Worm (Caenorhabditis elegans): ENCODE data around the gene daf-18.
A peak's percentile ranks its signal among the peaks of the same experiment; 100 is the strongest.

Gene daf-18

ce11 chrIV:426597-426996, 1.6 kb upstream of the daf-18 start:
- TF ChIP-seq dao-5 (tag; optimal IDR thresholded peaks at IDR 0.05) = no peak
- TF ChIP-seq W03F9.2 (tag; optimal IDR thresholded peaks at IDR 0.05) = no peak
- TF ChIP-seq him-1 (tag; optimal IDR thresholded peaks at IDR 0.05) = no peak

ce11 chrIV:425995-426394, 1.0 kb upstream of the daf-18 start, which contains the start of gene garr-1:
Gene garr-1, plus strand, starts transcription at chrIV:426168.
- TF ChIP-seq W03F9.2 (tag; optimal IDR thresholded peaks at IDR 0.05) (no peak), him-1 (tag; optimal IDR thresholded peaks at IDR 0.05) (no peak)

DNA sequence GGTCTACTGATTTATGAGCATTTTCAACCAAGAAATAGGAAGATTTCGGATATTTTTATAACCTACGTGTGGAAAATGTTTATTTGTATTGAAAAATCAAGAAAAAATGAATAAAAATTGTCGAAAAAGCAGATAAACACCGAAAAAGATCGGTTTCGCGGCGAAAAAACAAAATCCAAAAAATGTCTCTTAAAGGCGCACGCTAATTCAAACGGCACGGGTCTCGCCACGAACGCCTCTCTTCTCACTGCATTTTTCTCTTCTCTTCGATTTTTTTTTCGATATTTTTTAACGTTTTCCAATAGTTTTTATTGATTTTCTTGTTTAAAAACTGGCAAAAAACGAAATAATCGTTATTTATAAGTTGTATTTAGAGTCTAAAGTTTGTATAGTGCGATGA, 569 bp upstream of the daf-18 start:
- TF ChIP-seq dao-5 (tag; optimal IDR thresholded peaks at IDR 0.05) (no peak), W03F9.2 (tag; optimal IDR thresholded peaks at IDR 0.05) (peak; percentile 67)

ce11 chrIV:422112-422511, 2.9 kb downstream of the daf-18 start:
- TF ChIP-seq him-1 (tag; optimal IDR thresholded peaks at IDR 0.05) = no peak
- TF ChIP-seq dao-5 (tag; optimal IDR thresholded peaks at IDR 0.05) = no peak
- TF ChIP-seq W03F9.2 (tag; optimal IDR thresholded peaks at IDR 0.05) = no peak

ce11 chrIV:420686-421085, 4.3 kb downstream of the daf-18 start:
- TF ChIP-seq dao-5 (tag; optimal IDR thresholded peaks at IDR 0.05) (no peak), him-1 (tag; optimal IDR thresholded peaks at IDR 0.05) (no peak), W03F9.2 (tag; optimal IDR thresholded peaks at IDR 0.05) (no peak)

- TF ChIP-seq W03F9.2 (tag; optimal IDR thresholded peaks at IDR 0.05) (no peak), him-1 (tag; optimal IDR thresholded peaks at IDR 0.05) (no peak), dao-5 (tag; optimal IDR thresholded peaks at IDR 0.05) (no peak)
Observed at ce11 chrIV:419674-420073, 5.3 kb downstream of the daf-18 start, which contains the start of gene eri-1. Gene eri-1, minus strand, starts transcription at chrIV:419958.

- TF ChIP-seq dao-5 (tag; optimal IDR thresholded peaks at IDR 0.05) (no peak), W03F9.2 (tag; optimal IDR thresholded peaks at IDR 0.05) (peak; percentile 45), him-1 (tag; optimal IDR thresholded peaks at IDR 0.05) (no peak)
Observed at ce11 chrIV:410420-410891, 14.5 kb downstream of the daf-18 start, which contains the start of gene T07A9.12. Gene T07A9.12, plus strand, starts transcription at chrIV:410867.

ce11 chrIV:409935-410334, 15.0 kb downstream of the daf-18 start, which contains the start of gene kgb-1:
Gene kgb-1, minus strand, starts transcription at chrIV:410035.
- TF ChIP-seq dao-5 (tag; optimal IDR thresholded peaks at IDR 0.05) (no peak), W03F9.2 (tag; optimal IDR thresholded peaks at IDR 0.05) (no peak), him-1 (tag; optimal IDR thresholded peaks at IDR 0.05) (no peak)

ce11 chrIV:408892-409291, 16.1 kb downstream of the daf-18 start:
- TF ChIP-seq dao-5 (tag; optimal IDR thresholded peaks at IDR 0.05) (no peak), W03F9.2 (tag; optimal IDR thresholded peaks at IDR 0.05) (no peak), him-1 (tag; optimal IDR thresholded peaks at IDR 0.05) (no peak)

DNA sequence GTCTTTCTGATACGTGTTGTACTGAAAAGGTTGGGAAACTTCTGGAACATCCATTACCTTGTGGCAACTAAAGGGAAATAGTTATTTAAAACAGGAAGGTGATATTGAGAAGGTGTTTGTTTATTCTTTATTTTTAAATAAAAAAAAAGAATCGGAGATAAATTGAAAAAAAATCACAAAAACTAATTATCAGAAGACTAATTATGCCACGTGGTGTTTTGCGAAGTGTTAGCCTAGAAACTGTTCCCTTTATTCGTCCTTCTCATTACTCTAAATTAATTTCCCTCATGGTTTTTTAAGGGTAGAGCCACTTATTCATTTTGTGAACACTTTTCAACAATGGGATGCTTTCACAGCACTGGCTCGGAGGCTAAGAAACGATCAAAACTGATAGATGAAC, 23.6 kb downstream of the daf-18 start, which contains the start of gene gpa-4:
Gene gpa-4, plus strand, starts transcription at position 301 of the 400 bp plus-strand sequence.
- TF ChIP-seq him-1 (tag; optimal IDR thresholded peaks at IDR 0.05) = no peak

ce11 chrIV:396373-396772, 28.6 kb downstream of the daf-18 start, which contains the start of gene rrp-8:
Gene rrp-8, plus strand, starts transcription at chrIV:396545.
- TF ChIP-seq W03F9.2 (tag; optimal IDR thresholded peaks at IDR 0.05) = no peak
- TF ChIP-seq dao-5 (tag; optimal IDR thresholded peaks at IDR 0.05) = no peak
- TF ChIP-seq him-1 (tag; optimal IDR thresholded peaks at IDR 0.05) = no peak

- TF ChIP-seq dao-5 (tag; optimal IDR thresholded peaks at IDR 0.05) (no peak), W03F9.2 (tag; optimal IDR thresholded peaks at IDR 0.05) (peak; percentile 68), him-1 (tag; optimal IDR thresholded peaks at IDR 0.05) (no peak)
Observed at ce11 chrIV:393409-393930, 31.5 kb downstream of the daf-18 start, which contains the start of the genes T07A9.15 and nog-1. Gene T07A9.15, minus strand, starts transcription at chrIV:393546. Gene nog-1, plus strand, starts transcription at chrIV:393880.

- peak; percentile 96 for TF ChIP-seq W03F9.2 (tag; optimal IDR thresholded peaks at IDR 0.05)
- TF ChIP-seq him-1 (tag; optimal IDR thresholded peaks at IDR 0.05) = peak; percentile 65
- TF ChIP-seq dao-5 (tag; optimal IDR thresholded peaks at IDR 0.05) = peak; percentile 69
Observed at ce11 chrIV:390279-390678, 34.7 kb downstream of the daf-18 start, which contains the start of the genes ears-2 and uncp-18. Gene ears-2, minus strand, starts transcription at chrIV:390468. Gene uncp-18, plus strand, starts transcription at chrIV:390560.

ce11 chrIV:388073-388472, 36.9 kb downstream of the daf-18 start, which contains the start of gene ssna-1:
Gene ssna-1, plus strand, starts transcription at chrIV:388084.
- no peak for TF ChIP-seq him-1 (tag; optimal IDR thresholded peaks at IDR 0.05)
- no peak for TF ChIP-seq dao-5 (tag; optimal IDR thresholded peaks at IDR 0.05)
- TF ChIP-seq W03F9.2 (tag; optimal IDR thresholded peaks at IDR 0.05) = no peak

All from whole organism, L4/young adult.